Worm (Caenorhabditis elegans): ENCODE results near the gene mrps-14.
A peak's percentile ranks its signal among the peaks of the same experiment; 100 is the strongest.

- TF ChIP-seq F13H6.1 (tag; optimal IDR thresholded peaks at IDR 0.05) (peak; percentile 10), nhr-12 (tag; optimal IDR thresholded peaks at IDR 0.05) (no peak), ZK546.5 (tag; optimal IDR thresholded peaks at IDR 0.05) (no peak), egl-27 (tag; optimal IDR thresholded peaks at IDR 0.05) (no peak)
These were observed 40.0 kb downstream of the mrps-14 start for ce11 chrII:10202275-10202674.
